Worm (Caenorhabditis elegans) whole organism, early embryonic: ENCODE measurements around the gene ugt-60.

Experiments
- F13C5.2 ChIP-seq: sonication (generic microtip); optimal IDR thresholded peaks from 2 replicates; lab custom pipeline; 2017; ENCODE audit warnings: mild to moderate bottlenecking, missing genetic modification characterization, inconsistent platforms, missing compliant biosample characterization
- ama-1 ChIP-seq: fragments of 150-350 bp; optimal IDR thresholded peaks from 2 replicates; lab custom pipeline; 2014
- ceh-36 ChIP-seq: sonication (generic microtip); optimal IDR thresholded peaks from 2 replicates; lab custom pipeline; 2016; ENCODE audit warnings: missing genetic modification characterization, inconsistent platforms, missing compliant biosample characterization
- ets-7 ChIP-seq: sonication (generic microtip); optimal IDR thresholded peaks from 2 replicates; lab custom pipeline; 2016; ENCODE audit warnings: missing genotype, missing genetic modification characterization, missing compliant biosample characterization
- hmg-4 ChIP-seq: fragments of 200-800 bp; sonication (Bioruptor generic); optimal IDR thresholded peaks from 2 replicates; lab custom pipeline; 2018; ENCODE audit warnings: mild to moderate bottlenecking, missing genetic modification characterization, missing compliant biosample characterization
- pes-1 ChIP-seq: fragments of 200-800 bp; sonication (Bioruptor generic); IDR thresholded peaks from 2 replicates; pipeline ENCODE4 v1.3.6; 2022; ENCODE audit warnings: missing genetic modification reagents, missing genetic modification characterization, missing compliant biosample characterization
- tbx-37 ChIP-seq: fragments of 200-800 bp; sonication (Bioruptor generic); conservative IDR thresholded peaks from 2 replicates; pipeline ENCODE4 v1.3.6; 2022; ENCODE audit warnings: missing genetic modification reagents, missing genetic modification characterization, missing compliant biosample characterization

ce11 chrIII:9713182-9713581, 34.3 kb upstream of the ugt-60 start:
- TF ChIP-seq pes-1 (GFP tag; lab: Robert Waterston, UW) (no peak), ama-1 (no peak), ceh-36 (tag; lab: Kevin White, UChicago) (no peak), tbx-37 (GFP tag; lab: Robert Waterston, UW) (no peak), hmg-4 (GFP tag; lab: Kevin White, UChicago) (no peak), F13C5.2 (no peak), ets-7 (tag; lab: Kevin White, UChicago) (no peak)
